Fruit fly (Drosophila melanogaster): ENCODE data around the gene PolA1.

DNA sequence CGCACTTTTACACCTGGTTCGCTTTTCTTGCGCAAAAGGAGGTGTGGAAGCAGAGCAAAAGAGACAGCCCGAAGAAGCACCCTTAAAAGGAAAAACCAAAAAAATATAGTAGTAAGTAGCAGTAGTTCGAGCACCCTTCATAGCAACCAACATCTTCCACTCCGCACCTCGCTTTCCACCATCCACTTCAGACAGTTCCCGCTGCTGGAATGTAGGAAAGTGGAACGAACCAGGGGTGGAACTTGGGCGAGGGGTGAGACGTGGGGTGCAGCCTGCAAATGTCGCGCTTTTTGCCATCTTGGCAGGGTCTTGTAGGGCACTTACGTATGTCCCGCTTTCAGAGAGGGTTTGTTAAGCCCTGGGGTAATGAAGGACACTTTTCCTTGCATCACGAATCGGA lies 29.2 kb downstream of the PolA1 start:
- no peak for TF ChIP-seq CG15336 (GFP tag; IDR thresholded peaks at IDR 0.05)
- TF ChIP-seq vri (GFP tag; optimal IDR thresholded peaks at IDR 0.05) = no peak
- TF ChIP-seq CG6854 (GFP tag; optimal IDR thresholded peaks at IDR 0.05) = no peak
- no peak for TF ChIP-seq CG32006 (GFP tag; optimal IDR thresholded peaks at IDR 0.05)
- no peak for TF ChIP-seq CG9139 (GFP tag; optimal IDR thresholded peaks at IDR 0.05)
- no peak for TF ChIP-seq CG7368 (GFP tag; optimal IDR thresholded peaks at IDR 0.05)
- TF ChIP-seq ss (GFP tag; optimal IDR thresholded peaks at IDR 0.05) = no peak
- no peak for TF ChIP-seq CG10631 (GFP tag; optimal IDR thresholded peaks at IDR 0.05)
- no peak for TF ChIP-seq pdm3 (GFP tag; optimal IDR thresholded peaks at IDR 0.05)
- no peak for TF ChIP-seq topi (GFP tag; optimal IDR thresholded peaks at IDR 0.05)
- TF ChIP-seq Eip75B (GFP tag; optimal IDR thresholded peaks at IDR 0.05) = no peak
- TF ChIP-seq fkh (GFP tag; optimal IDR thresholded peaks at IDR 0.05) = no peak
- TF ChIP-seq Eip78C (GFP tag) = peak; percentile 50
